Fruit fly (Drosophila melanogaster): Measurements from ENCODE around the gene lectin-37Da.

DNA sequence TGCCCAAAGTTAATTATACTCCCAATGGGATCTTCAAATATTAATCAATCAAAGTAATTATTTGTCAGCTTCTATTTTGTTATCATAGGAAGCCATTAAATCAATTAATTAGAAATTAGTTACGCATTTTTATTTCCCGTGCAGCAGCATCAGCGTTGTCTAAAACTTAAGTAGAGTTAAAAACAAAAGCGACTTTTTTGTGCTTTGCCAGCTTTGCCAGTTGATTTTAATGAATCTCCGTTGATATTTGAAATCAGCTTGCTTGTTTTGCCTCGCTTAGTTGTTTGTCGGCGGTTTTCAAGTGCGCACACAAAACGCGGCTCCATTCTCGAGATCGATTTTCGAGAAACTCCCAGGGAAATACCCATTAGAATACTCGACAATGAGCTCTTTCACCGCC, 37.5 kb upstream of the lectin-37Da start, which contains the start of gene CG17350:
- no peak for TF ChIP-seq CG12768 (GFP tag; optimal IDR thresholded peaks at IDR 0.05)
- TF ChIP-seq Crg-1 (GFP tag; optimal IDR thresholded peaks at IDR 0.05), result no peak
- TF ChIP-seq CG11617 (GFP tag; optimal IDR thresholded peaks at IDR 0.05), result no peak
- TF ChIP-seq CG7101 (tag; optimal IDR thresholded peaks at IDR 0.05), result no peak

Data from whole organism, adult.